Worm (Caenorhabditis elegans) whole organism, L1 larva: ENCODE data around the gene C49F5.6.

Experiments
- ama-1 ChIP-seq: fragments of 150-350 bp; optimal IDR thresholded peaks from 2 replicates; lab custom pipeline; 2014
- ceh-63 ChIP-seq: fragments of 200-800 bp; sonication (Bioruptor generic); optimal IDR thresholded peaks from 2 replicates; lab custom pipeline; 2018; ENCODE audit warnings: mild to moderate bottlenecking, missing genetic modification characterization, missing compliant biosample characterization
- ceh-82 ChIP-seq, 3 experiments: fragments of 150-350 bp in 1 of 3; sonication (generic microtip) in 2 of 3; optimal IDR thresholded peaks; 2 replicates each; lab custom pipeline; 2014 to 2017; ENCODE audit warnings: missing biosample characterization in 3 of 3, missing genetic modification characterization in 3 of 3
- egl-13 ChIP-seq: sonication (generic microtip); optimal IDR thresholded peaks from 2 replicates; lab custom pipeline; 2016; ENCODE audit warnings: missing genotype, missing genetic modification reagents, missing genetic modification characterization, missing compliant biosample characterization
- elt-3 ChIP-seq, 6 experiments: fragments of 150-350 bp in 1 of 6; sonication (generic microtip); optimal IDR thresholded peaks; 2 replicates each; lab custom pipeline; 2017 to 2018; ENCODE audit warnings: missing biosample characterization in 6 of 6, missing genetic modification characterization in 6 of 6, inconsistent platforms in 1 of 6
- fkh-4 ChIP-seq: sonication (generic microtip); optimal IDR thresholded peaks from 2 replicates; lab custom pipeline; 2016; ENCODE audit warnings: missing compliant biosample characterization, missing genetic modification characterization, borderline replicate concordance
- hlh-17 ChIP-seq: fragments of 200-800 bp; sonication (Bioruptor generic); optimal IDR thresholded peaks from 2 replicates; lab custom pipeline; 2018; ENCODE audit warnings: missing genetic modification characterization, mild to moderate bottlenecking, missing compliant biosample characterization, moderate library complexity, borderline replicate concordance
- mdl-1 ChIP-seq, 2 experiments: fragments of 150-350 bp; optimal IDR thresholded peaks; 2 replicates each; lab custom pipeline; 2014 to 2017; ENCODE audit warnings: missing biosample characterization in 2 of 2, missing genetic modification characterization in 2 of 2, inconsistent platforms in 1 of 2
- nhr-28 ChIP-seq: fragments of 150-350 bp; optimal IDR thresholded peaks from 2 replicates; lab custom pipeline; 2014; ENCODE audit warnings: missing biosample characterization, missing genetic modification characterization
- nhr-84 ChIP-seq: sonication (generic microtip); optimal IDR thresholded peaks from 2 replicates; lab custom pipeline; 2017; ENCODE audit warnings: missing biosample characterization, missing genetic modification characterization
- snpc-4 ChIP-seq: fragments of 150-350 bp; optimal IDR thresholded peaks from 2 replicates; lab custom pipeline; 2014; ENCODE audit warnings: missing biosample characterization, missing genetic modification characterization
- unc-130 ChIP-seq: fragments of 150-350 bp; optimal IDR thresholded peaks from 2 replicates; lab custom pipeline; 2017; ENCODE audit warnings: missing biosample characterization, missing genetic modification characterization, inconsistent platforms

- TF ChIP-seq egl-13 (tag; lab: Kevin White, UChicago) (peak; percentile 9), ceh-82 (tag; optimal IDR thresholded peaks at IDR 0.05; lab: Kevin White, UChicago) (peak in 1 of 3 experiments; percentile 5), ama-1 (no peak), unc-130 (no peak), ceh-63 (GFP tag; lab: Kevin White, UChicago) (no peak), nhr-28 (no peak), fkh-4 (tag; lab: Kevin White, UChicago) (no peak), hlh-17 (GFP tag; lab: Kevin White, UChicago) (no peak), mdl-1 (tag; optimal IDR thresholded peaks at IDR 0.05; lab: Kevin White, UChicago) (no peak), nhr-84 (no peak), elt-3 (tag; optimal IDR thresholded peaks at IDR 0.05; lab: Kevin White, UChicago) (no peak), snpc-4 (no peak)
Measured at ce11 chrX:11948184-11948894, 39.8 kb upstream of the C49F5.6 start, which contains the start of gene lsd-1.
